Worm (Caenorhabditis elegans): Measurements from ENCODE around the gene sqst-2.

The sqst-2 gene

ce11 chrIV:7344020-7344419 is 15.2 kb upstream of the sqst-2 start:
- TF ChIP-seq nfya-1 (tag; optimal IDR thresholded peaks at IDR 0.05) (no peak), lin-11 (tag; optimal IDR thresholded peaks at IDR 0.05) (no peak), ahr-1 (tag; optimal IDR thresholded peaks at IDR 0.05) (no peak), lim-6 (tag; optimal IDR thresholded peaks at IDR 0.05) (no peak), ttx-3 (tag; optimal IDR thresholded peaks at IDR 0.05) (no peak), ceh-9 (tag; optimal IDR thresholded peaks at IDR 0.05) (no peak), fkh-6 (tag; optimal IDR thresholded peaks at IDR 0.05) (no peak), ceh-45 (GFP tag; IDR thresholded peaks at IDR 0.05) (no peak), ztf-16 (tag; optimal IDR thresholded peaks at IDR 0.05) (no peak), C38D4.7 (GFP tag; optimal IDR thresholded peaks at IDR 0.05) (no peak)

- TF ChIP-seq pag-3 (tag; optimal IDR thresholded peaks at IDR 0.05; ENCODE audit: borderline replicate concordance) (no peak), ceh-18 (tag; optimal IDR thresholded peaks at IDR 0.05) (no peak), unc-3 (GFP tag; conservative IDR thresholded peaks at IDR 0.05) (no peak), unc-3 (tag; optimal IDR thresholded peaks at IDR 0.05) (no peak), tbx-2 (tag; optimal IDR thresholded peaks at IDR 0.05) (no peak), ztf-16 (tag; optimal IDR thresholded peaks at IDR 0.05) (no peak), ceh-22 (tag; optimal IDR thresholded peaks at IDR 0.05) (no peak), nhr-232 (tag; optimal IDR thresholded peaks at IDR 0.05) (no peak), pax-1 (tag; optimal IDR thresholded peaks at IDR 0.05) (no peak), ceh-48 (tag; optimal IDR thresholded peaks at IDR 0.05) (no peak), odd-2 (tag; optimal IDR thresholded peaks at IDR 0.05) (no peak)
Observed at ce11 chrIV:7342144-7342543, 13.4 kb upstream of the sqst-2 start.

ce11 chrIV:7339095-7339494 is 10.3 kb upstream of the sqst-2 start:
- no peak for TF ChIP-seq ref-2 (tag; optimal IDR thresholded peaks at IDR 0.05)
- no peak for TF ChIP-seq dve-1 (tag; optimal IDR thresholded peaks at IDR 0.05)
- TF ChIP-seq nfya-1 (tag; optimal IDR thresholded peaks at IDR 0.05): no peak
- no peak for TF ChIP-seq pha-2 (tag; optimal IDR thresholded peaks at IDR 0.05)
- no peak for TF ChIP-seq zip-5 (tag; optimal IDR thresholded peaks at IDR 0.05)

- TF ChIP-seq sox-4 (tag; optimal IDR thresholded peaks at IDR 0.05): no peak
- no peak for TF ChIP-seq rnt-1 (tag; optimal IDR thresholded peaks at IDR 0.05)
- TF ChIP-seq K02D7.2 (tag; optimal IDR thresholded peaks at IDR 0.05): no peak
- TF ChIP-seq ceh-6 (GFP tag; optimal IDR thresholded peaks at IDR 0.05): no peak
- no peak for TF ChIP-seq pag-3 (tag; optimal IDR thresholded peaks at IDR 0.05; ENCODE audit: borderline replicate concordance)
- TF ChIP-seq gmeb-2 (tag; optimal IDR thresholded peaks at IDR 0.05): no peak
- no peak for TF ChIP-seq pha-2 (tag; optimal IDR thresholded peaks at IDR 0.05)
- no peak for TF ChIP-seq tbx-7 (tag; optimal IDR thresholded peaks at IDR 0.05)
- no peak for TF ChIP-seq ref-2 (tag; optimal IDR thresholded peaks at IDR 0.05)
- no peak for TF ChIP-seq dve-1 (tag; optimal IDR thresholded peaks at IDR 0.05)
- TF ChIP-seq nhr-232 (tag; optimal IDR thresholded peaks at IDR 0.05): no peak
- TF ChIP-seq pha-4 (tag; optimal IDR thresholded peaks at IDR 0.05): no peak
- TF ChIP-seq elt-2 (tag; optimal IDR thresholded peaks at IDR 0.05): no peak
- TF ChIP-seq fax-1 (tag; optimal IDR thresholded peaks at IDR 0.05): no peak
- no peak for TF ChIP-seq Y22D7AL.16 (tag; optimal IDR thresholded peaks at IDR 0.05)
- no peak for TF ChIP-seq hlh-30 (tag; optimal IDR thresholded peaks at IDR 0.05; ENCODE audit: insufficient read depth)
- TF ChIP-seq hlh-6 (tag; optimal IDR thresholded peaks at IDR 0.05): no peak
- no peak for TF ChIP-seq ama-1 (optimal IDR thresholded peaks at IDR 0.05)
- TF ChIP-seq C08G9.2 (tag; optimal IDR thresholded peaks at IDR 0.05): no peak
Observed at ce11 chrIV:7338042-7338441, 9.3 kb upstream of the sqst-2 start.
